Worm (Caenorhabditis elegans) whole organism, L4 larva: Measurements from ENCODE around the gene frpr-5.

Experiments
- D1046.2 ChIP-seq: fragments of 200-800 bp; sonication (Bioruptor generic); IDR thresholded peaks from 2 replicates; pipeline ENCODE4 v1.3.6; 2022; ENCODE audit warnings: missing genetic modification characterization, missing compliant biosample characterization
- F10B5.3 ChIP-seq: sonication (generic microtip); optimal IDR thresholded peaks from 2 replicates; lab custom pipeline; 2016; ENCODE audit warnings: mild to moderate bottlenecking, missing genetic modification characterization, missing compliant biosample characterization
- F37D6.2 ChIP-seq: sonication (generic microtip); optimal IDR thresholded peaks from 2 replicates; lab custom pipeline; 2016; ENCODE audit warnings: mild to moderate bottlenecking, missing genetic modification characterization, missing compliant biosample characterization
- T26A8.4 ChIP-seq: fragments of 200-800 bp; sonication (Bioruptor generic); IDR thresholded peaks from 2 replicates; pipeline ENCODE4 v1.3.6; 2022; ENCODE audit warnings: missing genetic modification characterization, missing compliant biosample characterization
- Y105C5A.15 ChIP-seq: fragments of 200-800 bp; sonication (Bioruptor generic); IDR thresholded peaks from 2 replicates; pipeline ENCODE4 v1.3.6; 2022; ENCODE audit warnings: missing genetic modification characterization, missing compliant biosample characterization
- Y48G9A.11 ChIP-seq: fragments of 200-800 bp; sonication (Bioruptor generic); IDR thresholded peaks from 2 replicates; pipeline ENCODE4 v1.3.6; 2022; ENCODE audit warnings: missing genetic modification reagents, missing genetic modification characterization, missing compliant biosample characterization
- Y5F2A.4 ChIP-seq: fragments of 200-800 bp; sonication (Bioruptor generic); optimal IDR thresholded peaks from 2 replicates; lab custom pipeline; 2018; ENCODE audit warnings: mild to moderate bottlenecking, missing genetic modification characterization, missing compliant biosample characterization
- Y75B8A.6 ChIP-seq: fragments of 200-800 bp; sonication (Bioruptor generic); IDR thresholded peaks from 2 replicates; pipeline ENCODE4 v1.3.6; 2022; ENCODE audit warnings: missing genetic modification reagents, missing genetic modification characterization, missing compliant biosample characterization
- ZK546.5 ChIP-seq, 2 experiments: sonication (generic microtip); optimal IDR thresholded peaks; 2 replicates each; lab custom pipeline; 2017; ENCODE audit warnings: missing biosample characterization in 2 of 2, missing genetic modification characterization in 2 of 2
- aha-1 ChIP-seq: fragments of 150-350 bp; peaks from one replicate; lab custom pipeline; 2014; ENCODE audit warnings: missing biosample characterization, missing genetic modification characterization
- aly-2 ChIP-seq: sonication (generic microtip); optimal IDR thresholded peaks from 2 replicates; lab custom pipeline; 2018; ENCODE audit warnings: missing biosample characterization, missing genetic modification characterization
- arid-1 ChIP-seq: fragments of 200-800 bp; sonication (Bioruptor generic); conservative IDR thresholded peaks from 2 replicates; pipeline ENCODE4 v1.3.6; 2022; ENCODE audit warnings: missing genetic modification reagents, missing genetic modification characterization, missing compliant biosample characterization
- ceh-28 ChIP-seq: fragments of 150-350 bp; optimal IDR thresholded peaks from 2 replicates; lab custom pipeline; 2014; ENCODE audit warnings: missing biosample characterization, missing genetic modification reagents, missing genetic modification characterization
- ceh-32 ChIP-seq: sonication (generic microtip); optimal IDR thresholded peaks from 2 replicates; lab custom pipeline; 2016; ENCODE audit warnings: mild to moderate bottlenecking, missing genetic modification characterization, missing compliant biosample characterization; ENCODE audit not compliant: poor library complexity
- ceh-44 ChIP-seq: fragments of 200-800 bp; sonication (Bioruptor generic); IDR thresholded peaks from 2 replicates; pipeline ENCODE4 v1.3.6; 2022; ENCODE audit warnings: missing genetic modification reagents, missing genetic modification characterization, missing compliant biosample characterization
- ceh-82 ChIP-seq: sonication (generic microtip); optimal IDR thresholded peaks from 2 replicates; lab custom pipeline; 2017; ENCODE audit warnings: missing biosample characterization, missing genetic modification characterization
- ces-1 ChIP-seq: fragments of 150-350 bp; sonication (generic microtip); optimal IDR thresholded peaks from 4 replicates; lab custom pipeline; 2014; ENCODE audit warnings: missing biosample characterization, missing genetic modification reagents, missing genetic modification characterization
- cey-2 ChIP-seq: sonication (generic microtip); optimal IDR thresholded peaks from 3 replicates; lab custom pipeline; 2017; ENCODE audit warnings: missing genetic modification characterization, mild to moderate bottlenecking, missing compliant biosample characterization, antibody characterized with exemption, borderline replicate concordance; ENCODE audit not compliant: insufficient read depth
- daf-12 ChIP-seq: fragments of 150-350 bp; optimal IDR thresholded peaks from 2 replicates; lab custom pipeline; 2014; ENCODE audit warnings: missing biosample characterization, missing genetic modification reagents, missing genetic modification characterization
- daf-16 ChIP-seq, 3 experiments: sonication (generic microtip); optimal IDR thresholded peaks; 2 replicates each; lab custom pipeline; 2016 to 2017; ENCODE audit warnings: missing genetic modification characterization in 3 of 3, missing genetic modification reagents in 3 of 3, mild to moderate bottlenecking in 2 of 3, missing compliant biosample characterization in 2 of 3, missing biosample characterization in 1 of 3, moderate library complexity in 1 of 3
- daf-8 ChIP-seq: fragments of 200-800 bp; sonication (Bioruptor generic); IDR thresholded peaks from 2 replicates; pipeline ENCODE4 v1.3.6; 2022; ENCODE audit warnings: missing genetic modification characterization, missing compliant biosample characterization
- dmd-8 ChIP-seq: fragments of 200-800 bp; sonication (Bioruptor generic); IDR thresholded peaks from 2 replicates; pipeline ENCODE4 v1.3.6; 2022; ENCODE audit warnings: missing genetic modification characterization, missing compliant biosample characterization
- dmd-9 ChIP-seq: fragments of 200-800 bp; sonication (Bioruptor generic); IDR thresholded peaks from 2 replicates; pipeline ENCODE4 v1.3.6; 2022; ENCODE audit warnings: missing genetic modification reagents, missing genetic modification characterization, missing compliant biosample characterization
- dpl-1 ChIP-seq: fragments of 150-350 bp; optimal IDR thresholded peaks from 2 replicates; lab custom pipeline; 2014; ENCODE audit warnings: missing biosample characterization, missing genetic modification reagents, missing genetic modification characterization
- duxl-1 ChIP-seq: sonication (generic microtip); optimal IDR thresholded peaks from 2 replicates; lab custom pipeline; 2016; ENCODE audit warnings: mild to moderate bottlenecking, missing genetic modification characterization, moderate library complexity, missing compliant biosample characterization; ENCODE audit not compliant: poor library complexity
- egl-27 ChIP-seq: sonication (generic microtip); optimal IDR thresholded peaks from 3 replicates; lab custom pipeline; 2017; ENCODE audit warnings: missing biosample characterization, missing genetic modification reagents, missing genetic modification characterization
- gei-8 ChIP-seq: fragments of 200-800 bp; sonication (Bioruptor generic); optimal IDR thresholded peaks from 2 replicates; lab custom pipeline; 2018; ENCODE audit warnings: mild to moderate bottlenecking, missing genetic modification characterization, missing compliant biosample characterization
- hif-1 ChIP-seq, 2 experiments: sonication (generic microtip); optimal IDR thresholded peaks; 2 replicates each; lab custom pipeline; 2016 to 2017; ENCODE audit warnings: missing compliant biosample characterization in 2 of 2, missing genetic modification characterization in 2 of 2, missing genetic modification reagents in 2 of 2, missing genotype in 2 of 2, mild to moderate bottlenecking in 1 of 2
- hlh-11 ChIP-seq: fragments of 200-800 bp; sonication (Bioruptor generic); optimal IDR thresholded peaks from 2 replicates; lab custom pipeline; 2018; ENCODE audit warnings: mild to moderate bottlenecking, missing genetic modification characterization, missing compliant biosample characterization
- hlh-30 ChIP-seq: sonication (generic microtip); optimal IDR thresholded peaks from 2 replicates; lab custom pipeline; 2017; ENCODE audit warnings: antibody characterized with exemption, mild to moderate bottlenecking, missing genetic modification characterization, missing compliant biosample characterization; ENCODE audit not compliant: insufficient read depth
- lin-1 ChIP-seq: fragments of 200-800 bp; sonication (Bioruptor generic); IDR thresholded peaks from 2 replicates; pipeline ENCODE4 v1.3.6; 2022; ENCODE audit warnings: missing genetic modification reagents, missing genetic modification characterization, missing compliant biosample characterization
- lin-13 ChIP-seq: fragments of 150-350 bp; optimal IDR thresholded peaks from 2 replicates; lab custom pipeline; 2014; ENCODE audit warnings: missing biosample characterization, missing genetic modification reagents, missing genetic modification characterization
- lir-3 ChIP-seq: sonication (generic microtip); optimal IDR thresholded peaks from 2 replicates; lab custom pipeline; 2016; ENCODE audit warnings: mild to moderate bottlenecking, missing genetic modification characterization, missing compliant biosample characterization
- lsy-2 ChIP-seq, 2 experiments: fragments of 150-350 bp in 1 of 2; sonication (generic microtip) in 1 of 2; optimal IDR thresholded peaks; 2 replicates each; lab custom pipeline; 2014 to 2017; ENCODE audit warnings: missing biosample characterization in 2 of 2, missing genetic modification characterization in 2 of 2
- madf-5 ChIP-seq, 2 experiments: fragments of 200-800 bp; sonication (Bioruptor generic); IDR thresholded peaks; 2 replicates each; pipeline ENCODE4 v1.3.6; 2022; ENCODE audit warnings: missing compliant biosample characterization in 2 of 2, missing genetic modification characterization in 2 of 2
- madf-9 ChIP-seq: fragments of 200-800 bp; sonication (Bioruptor generic); conservative IDR thresholded peaks from 2 replicates; pipeline ENCODE4 v1.3.6; 2022; ENCODE audit warnings: missing genetic modification reagents, missing genetic modification characterization, missing compliant biosample characterization
- mdl-1 ChIP-seq, 2 experiments: fragments of 150-350 bp in 1 of 2; sonication (generic microtip) in 1 of 2; optimal IDR thresholded peaks; 2 replicates each; lab custom pipeline; 2014 to 2017; ENCODE audit warnings: missing biosample characterization in 2 of 2, missing genetic modification characterization in 2 of 2
- mdt-29 ChIP-seq: fragments of 200-800 bp; sonication (Bioruptor generic); IDR thresholded peaks from 2 replicates; pipeline ENCODE4 v1.3.6; 2022; ENCODE audit warnings: missing genetic modification reagents, missing genetic modification characterization, missing compliant biosample characterization
- nhr-102 ChIP-seq: sonication (generic microtip); optimal IDR thresholded peaks from 2 replicates; lab custom pipeline; 2016; ENCODE audit warnings: mild to moderate bottlenecking, missing genetic modification characterization, moderate library complexity, missing compliant biosample characterization
- nhr-237 ChIP-seq: sonication (generic microtip); optimal IDR thresholded peaks from 2 replicates; lab custom pipeline; 2017; ENCODE audit warnings: missing biosample characterization, missing genetic modification characterization
- nhr-25 ChIP-seq: sonication (generic microtip); optimal IDR thresholded peaks from 2 replicates; lab custom pipeline; 2017; ENCODE audit warnings: missing genetic modification characterization, mild to moderate bottlenecking, missing compliant biosample characterization, antibody characterized with exemption, moderate library complexity, borderline replicate concordance; ENCODE audit not compliant: insufficient read depth
- nhr-41 ChIP-seq: fragments of 200-800 bp; sonication (Bioruptor generic); IDR thresholded peaks from 2 replicates; pipeline ENCODE4 v1.3.6; 2022; ENCODE audit warnings: missing genetic modification reagents, missing genetic modification characterization, missing compliant biosample characterization
- nhr-48 ChIP-seq: sonication (generic microtip); optimal IDR thresholded peaks from 2 replicates; lab custom pipeline; 2016; ENCODE audit warnings: mild to moderate bottlenecking, missing genetic modification characterization, missing compliant biosample characterization
- nhr-6 ChIP-seq: fragments of 150-350 bp; optimal IDR thresholded peaks from 2 replicates; lab custom pipeline; 2014; ENCODE audit warnings: missing biosample characterization, missing genetic modification characterization
- php-3 ChIP-seq: fragments of 200-800 bp; sonication (Bioruptor generic); IDR thresholded peaks from 2 replicates; pipeline ENCODE4 v1.3.6; 2022; ENCODE audit warnings: missing genetic modification reagents, missing genetic modification characterization, missing compliant biosample characterization
- pqm-1 ChIP-seq: sonication (generic microtip); optimal IDR thresholded peaks from 2 replicates; lab custom pipeline; 2017; ENCODE audit warnings: missing biosample characterization, missing genetic modification characterization
- sdz-12 ChIP-seq: fragments of 200-800 bp; sonication (Bioruptor generic); optimal IDR thresholded peaks from 2 replicates; lab custom pipeline; 2018; ENCODE audit warnings: mild to moderate bottlenecking, missing genetic modification characterization, missing compliant biosample characterization
- snpc-4 ChIP-seq: fragments of 150-350 bp; optimal IDR thresholded peaks from 2 replicates; lab custom pipeline; 2014; ENCODE audit warnings: missing biosample characterization, missing genetic modification characterization
- unc-130 ChIP-seq: sonication (generic microtip); optimal IDR thresholded peaks from 2 replicates; lab custom pipeline; 2016; ENCODE audit warnings: missing genetic modification reagents, missing genetic modification characterization, missing compliant biosample characterization
- unc-39 ChIP-seq: sonication (generic microtip); optimal IDR thresholded peaks from 2 replicates; lab custom pipeline; 2017; ENCODE audit warnings: missing biosample characterization, missing genetic modification characterization
- zfp-3 ChIP-seq: fragments of 200-800 bp; sonication (Bioruptor generic); conservative IDR thresholded peaks from 2 replicates; pipeline ENCODE4 v1.3.6; 2022; ENCODE audit warnings: missing genetic modification reagents, missing genetic modification characterization, missing compliant biosample characterization

frpr-5 gene

ce11 chrV:13568533-13568932, 32.6 kb upstream of the frpr-5 start, which contains the start of the genes nuaf-1 and bir-2 (continued):
- no peak for TF ChIP-seq F37D6.2 (tag; lab: Kevin White, UChicago)
- TF ChIP-seq snpc-4 (tag; lab: Kevin White, UChicago): no peak
- TF ChIP-seq aly-2 (tag; lab: Kevin White, UChicago): no peak
- TF ChIP-seq hlh-11 (tag; lab: Kevin White, UChicago): peak; percentile 39
- TF ChIP-seq daf-12 (tag; lab: Kevin White, UChicago): no peak
- TF ChIP-seq pqm-1: no peak
- TF ChIP-seq F10B5.3 (tag; lab: Kevin White, UChicago): no peak
- TF ChIP-seq Y48G9A.11 (GFP tag; lab: Robert Waterston, UW): no peak
- no peak for TF ChIP-seq ceh-28
- TF ChIP-seq ceh-82: no peak
- no peak for TF ChIP-seq dmd-8 (GFP tag; lab: Robert Waterston, UW)
- no peak for TF ChIP-seq sdz-12 (GFP tag; lab: Kevin White, UChicago)
- no peak for TF ChIP-seq duxl-1
- TF ChIP-seq nhr-41 (GFP tag; lab: Robert Waterston, UW): no peak
- TF ChIP-seq unc-39 (tag; lab: Kevin White, UChicago): no peak
- TF ChIP-seq dmd-9 (GFP tag; lab: Robert Waterston, UW): no peak
- no peak for TF ChIP-seq mdl-1 (tag; optimal IDR thresholded peaks at IDR 0.05; lab: Kevin White, UChicago)
- TF ChIP-seq mdt-29: no peak
- no peak for TF ChIP-seq ceh-32 (tag; lab: Kevin White, UChicago)
- no peak for TF ChIP-seq lin-1 (GFP tag; lab: Robert Waterston, UW)
- TF ChIP-seq zfp-3: no peak
- no peak for TF ChIP-seq ZK546.5 (tag; optimal IDR thresholded peaks at IDR 0.05; lab: Kevin White, UChicago)
- no peak for TF ChIP-seq Y75B8A.6 (GFP tag; lab: Robert Waterston, UW)
- no peak for TF ChIP-seq daf-8 (GFP tag; lab: Robert Waterston, UW)
- TF ChIP-seq gei-8: no peak
- no peak for TF ChIP-seq daf-16 (GFP tag; optimal IDR thresholded peaks at IDR 0.05; lab: Kevin White, UChicago)
- TF ChIP-seq daf-16 (tag; optimal IDR thresholded peaks at IDR 0.05; lab: Kevin White, UChicago): peak; percentile 12
- TF ChIP-seq cey-2 (tag; lab: Kevin White, UChicago): no peak
- peak; percentile 90 for TF ChIP-seq nhr-6
- TF ChIP-seq T26A8.4 (GFP tag; lab: Robert Waterston, UW): no peak
- no peak for TF ChIP-seq arid-1 (GFP tag; lab: Robert Waterston, UW)
- TF ChIP-seq lin-13 (GFP tag; lab: Kevin White, UChicago): no peak
- no peak for TF ChIP-seq Y105C5A.15 (GFP tag; lab: Robert Waterston, UW)
- no peak for TF ChIP-seq nhr-237
- no peak for TF ChIP-seq madf-5 (GFP tag; IDR thresholded peaks at IDR 0.05; lab: Robert Waterston, UW)
- no peak for TF ChIP-seq egl-27 (tag; lab: Kevin White, UChicago)
- TF ChIP-seq ces-1: no peak
- TF ChIP-seq hif-1 (tag; optimal IDR thresholded peaks at IDR 0.05; lab: Kevin White, UChicago): peak in 1 of 2 experiments; percentile 4
- no peak for TF ChIP-seq nhr-48 (tag; lab: Kevin White, UChicago)
- TF ChIP-seq lir-3 (tag; lab: Kevin White, UChicago): no peak
- peak; percentile 51 for TF ChIP-seq hlh-30 (tag; lab: Kevin White, UChicago)
- no peak for TF ChIP-seq D1046.2 (GFP tag; lab: Robert Waterston, UW)
- TF ChIP-seq madf-9 (GFP tag; lab: Robert Waterston, UW): no peak
- TF ChIP-seq dpl-1 (GFP tag; lab: Kevin White, UChicago): peak; percentile 81
- TF ChIP-seq unc-130 (GFP tag; lab: Kevin White, UChicago): no peak
- TF ChIP-seq nhr-102: no peak
- peak; percentile 86 for TF ChIP-seq aha-1 (tag; lab: Kevin White, UChicago)
- no peak for TF ChIP-seq Y5F2A.4 (GFP tag; lab: Kevin White, UChicago)
- no peak for TF ChIP-seq ceh-44 (GFP tag; lab: Robert Waterston, UW)
- TF ChIP-seq nhr-25 (tag; lab: Kevin White, UChicago): no peak
- peak in 1 of 2 experiments; percentile 65 for TF ChIP-seq lsy-2 (tag; optimal IDR thresholded peaks at IDR 0.05; lab: Kevin White, UChicago)
- TF ChIP-seq php-3 (GFP tag; lab: Robert Waterston, UW): no peak
